Fruit fly (Drosophila melanogaster): ENCODE results near the gene CG31373.

CG31373 gene

DNA sequence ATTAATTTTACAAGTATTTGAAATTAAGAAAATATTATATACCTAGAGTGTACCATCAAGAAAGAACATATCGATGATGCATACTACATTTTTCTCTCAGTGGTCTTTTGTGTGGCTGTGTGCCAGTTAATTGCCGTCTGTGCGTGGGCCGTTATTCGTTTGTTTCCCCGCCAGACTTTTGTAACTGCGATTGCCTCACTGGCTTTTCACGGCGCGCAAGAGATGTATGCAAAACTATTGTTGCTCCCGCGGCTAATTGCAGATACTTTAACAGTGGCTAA, 27.5 kb downstream of the CG31373 start (continued):
- no peak for TF ChIP-seq Oaz (GFP tag; IDR thresholded peaks at IDR 0.05)
- peak; percentile 41; the same call in 1 of the 2 replicates for TF ChIP-seq peb (GFP tag; IDR thresholded peaks at IDR 0.05)
- no peak for TF ChIP-seq CG31388 (GFP tag; optimal IDR thresholded peaks at IDR 0.05)
- TF ChIP-seq Atf3 (GFP tag; optimal IDR thresholded peaks at IDR 0.05): no peak
- 0 out of 2 replicates have a peak, but pooled peaks have one; percentile 33 for TF ChIP-seq CG10321 (GFP tag; IDR thresholded peaks at IDR 0.05)
- TF ChIP-seq crol (GFP tag; IDR thresholded peaks at IDR 0.05): no peak
- TF ChIP-seq CG18764 (GFP tag; optimal IDR thresholded peaks at IDR 0.05): no peak
- no peak for TF ChIP-seq fu2 (GFP tag; optimal IDR thresholded peaks at IDR 0.05)
- no peak; the same call in 2 of the 3 replicates for TF ChIP-seq Aef1 (GFP tag; IDR thresholded peaks at IDR 0.05)
- no peak for TF ChIP-seq Dip2 (GFP tag; IDR thresholded peaks at IDR 0.05)
- peak; percentile 5 for TF ChIP-seq Mad (GFP tag; optimal IDR thresholded peaks at IDR 0.05)
- no peak for TF ChIP-seq Atf-2 (GFP tag; optimal IDR thresholded peaks at IDR 0.05)
- TF ChIP-seq B-H2 (GFP tag; optimal IDR thresholded peaks at IDR 0.05): no peak
- TF ChIP-seq fd96Cb (tag; optimal IDR thresholded peaks at IDR 0.05): peak; percentile 48
- TF ChIP-seq CG4404 (GFP tag; IDR thresholded peaks at IDR 0.05): peak; percentile 24; the same call in 1 of the 2 replicates
- no peak for TF ChIP-seq CG6791 (GFP tag; IDR thresholded peaks at IDR 0.05; ENCODE audit: partially characterized antibody)
- TF ChIP-seq fd64A (GFP tag; optimal IDR thresholded peaks at IDR 0.05): no peak
- no peak for TF ChIP-seq ac (GFP tag; optimal IDR thresholded peaks at IDR 0.05)
- TF ChIP-seq MTF-1 (GFP tag; optimal IDR thresholded peaks at IDR 0.05; ENCODE audit: borderline replicate concordance): peak; percentile 11
- TF ChIP-seq Opbp (GFP tag; IDR thresholded peaks at IDR 0.05; ENCODE audit: partially characterized antibody): no peak
- no peak for TF ChIP-seq tio (GFP tag; optimal IDR thresholded peaks at IDR 0.05)
- no peak for TF ChIP-seq Myb (GFP tag; optimal IDR thresholded peaks at IDR 0.05)
- TF ChIP-seq CG8924 (tag; optimal IDR thresholded peaks at IDR 0.05): no peak
- no peak for TF ChIP-seq inv (GFP tag; IDR thresholded peaks at IDR 0.05; ENCODE audit: partially characterized antibody)
- TF ChIP-seq CG16815 (GFP tag; optimal IDR thresholded peaks at IDR 0.05): no peak
- TF ChIP-seq HmgZ (tag; optimal IDR thresholded peaks at IDR 0.05): no peak
- TF ChIP-seq oc (tag; optimal IDR thresholded peaks at IDR 0.05): peak; percentile 4
- no peak for TF ChIP-seq unc-4 (GFP tag; IDR thresholded peaks at IDR 0.05; ENCODE audit: partially characterized antibody)
- TF ChIP-seq CG4282 (GFP tag; optimal IDR thresholded peaks at IDR 0.05): no peak
- TF ChIP-seq Hmr (GFP tag; optimal IDR thresholded peaks at IDR 0.05): no peak
- TF ChIP-seq CG14014 (GFP tag; IDR thresholded peaks at IDR 0.05): peak; percentile 60
- no peak for TF ChIP-seq CG33557 (GFP tag; optimal IDR thresholded peaks at IDR 0.05)
- peak; percentile 48 for TF ChIP-seq CG8388 (GFP tag; optimal IDR thresholded peaks at IDR 0.05)
- TF ChIP-seq seq (GFP tag; IDR thresholded peaks at IDR 0.05): peak; percentile 70
- peak; percentile 9 for TF ChIP-seq row (GFP tag; IDR thresholded peaks at IDR 0.05)
- TF ChIP-seq h (optimal IDR thresholded peaks at IDR 0.05): no peak
- TF ChIP-seq vvl (GFP tag; IDR thresholded peaks at IDR 0.05): peak; percentile 88
- no peak for TF ChIP-seq tin (GFP tag; optimal IDR thresholded peaks at IDR 0.05)
- peak; percentile 8 for TF ChIP-seq CG9817 (tag; optimal IDR thresholded peaks at IDR 0.05)
- TF ChIP-seq CG11456 (GFP tag; IDR thresholded peaks at IDR 0.05): peak; percentile 75; the same call in 2 of the 3 replicates
- TF ChIP-seq insv (GFP tag; optimal IDR thresholded peaks at IDR 0.05): no peak
- TF ChIP-seq disco-r (GFP tag; optimal IDR thresholded peaks at IDR 0.05): no peak
- peak; percentile 37; the same call in 1 of the 3 replicates for TF ChIP-seq CG34422 (GFP tag; IDR thresholded peaks at IDR 0.05)
- TF ChIP-seq dmrt99B (tag; optimal IDR thresholded peaks at IDR 0.05): no peak
- TF ChIP-seq amos (GFP tag; IDR thresholded peaks at IDR 0.05; ENCODE audit: partially characterized antibody): no peak
- TF ChIP-seq CG8944 (GFP tag; optimal IDR thresholded peaks at IDR 0.05): no peak
- TF ChIP-seq cad (GFP tag; optimal IDR thresholded peaks at IDR 0.05): no peak
- peak; percentile 71 for TF ChIP-seq dysf (GFP tag; IDR thresholded peaks at IDR 0.05)
- TF ChIP-seq croc (GFP tag; conservative IDR thresholded peaks at IDR 0.05): no peak; the same call in 2 of the 3 replicates
- TF ChIP-seq Dek (tag; optimal IDR thresholded peaks at IDR 0.05): peak; percentile 1
- peak; percentile 79 for TF ChIP-seq Ada2b (GFP tag; IDR thresholded peaks at IDR 0.05)
- TF ChIP-seq gfzf (GFP tag; optimal IDR thresholded peaks at IDR 0.05): no peak

Data from whole organism, embryonic.